Fruit fly (Drosophila melanogaster) whole organism, embryonic: ENCODE results near the gene CG7065.

Experiments used
- Blimp-1 ChIP-seq: fragments of 200-800 bp; sonication (Bioruptor generic); optimal IDR thresholded peaks from 3 replicates; lab custom pipeline; 2018; ENCODE audit warnings: missing biosample characterization, missing genetic modification characterization, mild to moderate bottlenecking, moderate library complexity, missing genetic modification reagents
- CG10979 ChIP-seq: fragments of 200-800 bp; sonication (Bioruptor generic); optimal IDR thresholded peaks from 2 replicates; lab custom pipeline; 2018; ENCODE audit warnings: missing biosample characterization, mild to moderate bottlenecking, missing genetic modification characterization, moderate library complexity
- CG12769 ChIP-seq: fragments of 200-800 bp; sonication (Bioruptor generic); optimal IDR thresholded peaks from 2 replicates; lab custom pipeline; 2019; ENCODE audit warnings: missing biosample characterization, mild to moderate bottlenecking, missing genetic modification characterization, moderate library complexity
- CG15479 ChIP-seq: fragments of 200-800 bp; sonication (Bioruptor generic); optimal IDR thresholded peaks from 3 replicates; lab custom pipeline; 2019; ENCODE audit warnings: missing biosample characterization, mild to moderate bottlenecking, missing genetic modification characterization, moderate library complexity
- CG1603 ChIP-seq: fragments of 200-800 bp; sonication (Bioruptor generic); optimal IDR thresholded peaks from 2 replicates; lab custom pipeline; 2019; ENCODE audit warnings: missing biosample characterization, mild to moderate bottlenecking, missing genetic modification characterization, moderate library complexity
- CG16813 ChIP-seq: fragments of 200-800 bp; sonication (Bioruptor generic); IDR thresholded peaks from 3 replicates; pipeline ENCODE4 v1.3.6; 2022; ENCODE audit warnings: missing biosample characterization, missing genetic modification characterization; ENCODE audit not compliant: partially characterized antibody
- CG17359 ChIP-seq: fragments of 200-800 bp; sonication (Bioruptor generic); optimal IDR thresholded peaks from 3 replicates; lab custom pipeline; 2018; ENCODE audit warnings: missing biosample characterization, mild to moderate bottlenecking, missing genetic modification characterization, moderate library complexity
- CG1792 ChIP-seq: fragments of 200-800 bp; sonication (Bioruptor generic); optimal IDR thresholded peaks from 2 replicates; lab custom pipeline; 2016; ENCODE audit warnings: missing biosample characterization, missing genetic modification characterization
- CG18262 ChIP-seq: fragments of 200-800 bp; optimal IDR thresholded peaks from 3 replicates; lab custom pipeline; 2019; ENCODE audit warnings: missing biosample characterization, mild to moderate bottlenecking, missing genetic modification characterization, moderate library complexity
- CG2120 ChIP-seq: fragments of 200-800 bp; sonication (Bioruptor generic); optimal IDR thresholded peaks from 3 replicates; lab custom pipeline; 2016; ENCODE audit warnings: missing biosample characterization, missing genetic modification characterization
- CG2678 ChIP-seq: fragments of 200-800 bp; sonication (Bioruptor generic); optimal IDR thresholded peaks from 3 replicates; lab custom pipeline; 2019; ENCODE audit warnings: missing biosample characterization, mild to moderate bottlenecking, missing genetic modification characterization, moderate library complexity
- CG8290 ChIP-seq, 3 experiments: fragments of 200-800 bp; sonication (Bioruptor generic); optimal IDR thresholded peaks; 2 replicates each; lab custom pipeline; 2016 to 2019; ENCODE audit warnings: missing biosample characterization in 3 of 3, missing genetic modification characterization in 3 of 3, mild to moderate bottlenecking in 2 of 3, moderate library complexity in 1 of 3
- CG9215 ChIP-seq: fragments of 200-800 bp; sonication (Bioruptor generic); IDR thresholded peaks from 2 replicates; pipeline ENCODE4 v1.3.6; 2022; ENCODE audit warnings: missing biosample characterization, missing genetic modification characterization
- CkIIα-i1 ChIP-seq: fragments of 200-800 bp; sonication (Bioruptor generic); IDR thresholded peaks from 2 replicates; pipeline ENCODE4 v1.3.6; 2022; ENCODE audit warnings: missing biosample characterization, missing genetic modification characterization
- E2f2 ChIP-seq: fragments of 200-800 bp; sonication (Bioruptor generic); IDR thresholded peaks from 2 replicates; pipeline ENCODE4 v1.3.6; 2022; ENCODE audit warnings: missing biosample characterization, missing genetic modification characterization
- Ets65A ChIP-seq: fragments of 200-800 bp; sonication (Bioruptor generic); peaks from one replicate; lab custom pipeline; 2016; ENCODE audit warnings: missing biosample characterization, missing genetic modification characterization
- Fer3 ChIP-seq: fragments of 200-800 bp; sonication (Bioruptor generic); optimal IDR thresholded peaks from 2 replicates; lab custom pipeline; 2018; ENCODE audit warnings: missing biosample characterization, mild to moderate bottlenecking, missing genetic modification characterization, moderate library complexity
- Hr51 ChIP-seq, 2 experiments: fragments of 200-800 bp; sonication (Bioruptor generic); optimal IDR thresholded peaks; 2 replicates in 1 of 2; 3 replicates in 1 of 2; lab custom pipeline; 2016 to 2018; ENCODE audit warnings: missing biosample characterization in 2 of 2, missing genetic modification characterization in 2 of 2, mild to moderate bottlenecking in 1 of 2, moderate library complexity in 1 of 2
- Kr ChIP-seq: fragments of 200-800 bp; sonication (Bioruptor generic); optimal IDR thresholded peaks from 2 replicates; lab custom pipeline; 2017; ENCODE audit warnings: missing biosample characterization, mild to moderate bottlenecking, missing genetic modification characterization
- Oaz ChIP-seq: fragments of 200-800 bp; sonication (Bioruptor generic); IDR thresholded peaks from 2 replicates; pipeline ENCODE4 v1.3.6; 2022; ENCODE audit warnings: missing biosample characterization, missing genetic modification characterization
- Pdp1 ChIP-seq, 2 experiments: fragments of 200-800 bp; sonication (Bioruptor generic); optimal IDR thresholded peaks; 3 replicates each; lab custom pipeline; 2016; ENCODE audit warnings: missing biosample characterization in 2 of 2, missing genetic modification characterization in 2 of 2, mild to moderate bottlenecking in 1 of 2, moderate library complexity in 1 of 2
- Sox102F ChIP-seq: fragments of 200-800 bp; sonication (Bioruptor generic); optimal IDR thresholded peaks from 2 replicates; lab custom pipeline; 2018; ENCODE audit warnings: missing biosample characterization, mild to moderate bottlenecking, missing genetic modification characterization, moderate library complexity
- Ssrp ChIP-seq: fragments of 200-800 bp; sonication (Bioruptor generic); optimal IDR thresholded peaks from 2 replicates; lab custom pipeline; 2018; ENCODE audit warnings: missing biosample characterization, mild to moderate bottlenecking, missing genetic modification characterization, moderate library complexity
- Xrp1 ChIP-seq: fragments of 200-800 bp; sonication (Bioruptor generic); IDR thresholded peaks from 2 replicates; pipeline ENCODE4 v1.3.6; 2022; ENCODE audit warnings: missing biosample characterization, missing genetic modification characterization
- bcd ChIP-seq: fragments of 200-800 bp; sonication (Bioruptor generic); optimal IDR thresholded peaks from 2 replicates; lab custom pipeline; 2017; ENCODE audit warnings: missing biosample characterization, mild to moderate bottlenecking, missing genetic modification characterization
- cas ChIP-seq: fragments of 200-800 bp; sonication (Bioruptor generic); IDR thresholded peaks from 2 replicates; pipeline ENCODE4 v1.3.6; 2022; ENCODE audit warnings: missing biosample characterization, missing genetic modification characterization
- ci ChIP-seq: fragments of 200-800 bp; sonication (Bioruptor generic); IDR thresholded peaks from 3 replicates; pipeline ENCODE4 v1.3.6; 2022; ENCODE audit warnings: missing biosample characterization, missing genetic modification characterization
- disco-r ChIP-seq: fragments of 200-800 bp; sonication (Bioruptor generic); optimal IDR thresholded peaks from 2 replicates; lab custom pipeline; 2016; ENCODE audit warnings: missing biosample characterization, missing genetic modification characterization
- dmrt99B ChIP-seq: fragments of 200-800 bp; sonication (Bioruptor generic); optimal IDR thresholded peaks from 2 replicates; lab custom pipeline; 2018; ENCODE audit warnings: missing biosample characterization, mild to moderate bottlenecking, missing genetic modification characterization, moderate library complexity
- fd96Cb ChIP-seq: fragments of 200-800 bp; sonication (Bioruptor generic); optimal IDR thresholded peaks from 2 replicates; lab custom pipeline; 2018; ENCODE audit warnings: missing biosample characterization, mild to moderate bottlenecking, missing genetic modification characterization, moderate library complexity
- gem ChIP-seq: fragments of 200-800 bp; sonication (Bioruptor generic); optimal IDR thresholded peaks from 2 replicates; lab custom pipeline; 2019; ENCODE audit warnings: missing biosample characterization, mild to moderate bottlenecking, missing genetic modification characterization, moderate library complexity
- grau ChIP-seq: fragments of 200-800 bp; optimal IDR thresholded peaks from 3 replicates; lab custom pipeline; 2019; ENCODE audit warnings: missing biosample characterization, mild to moderate bottlenecking, missing genetic modification characterization, moderate library complexity
- insv ChIP-seq, 2 experiments: fragments of 200-800 bp; sonication (Bioruptor generic); optimal IDR thresholded peaks; 3 replicates each; lab custom pipeline; 2016 to 2018; ENCODE audit warnings: missing biosample characterization in 2 of 2, missing genetic modification characterization in 2 of 2
- ken ChIP-seq: fragments of 200-800 bp; sonication (Bioruptor generic); IDR thresholded peaks from 3 replicates; pipeline ENCODE4 v1.3.6; 2022; ENCODE audit warnings: missing biosample characterization, missing genetic modification characterization
- kni ChIP-seq: fragments of 200-800 bp; sonication (Bioruptor generic); optimal IDR thresholded peaks from 3 replicates; lab custom pipeline; 2017; ENCODE audit warnings: mild to moderate bottlenecking, missing biosample characterization, missing genetic modification reagents, missing genetic modification characterization
- pan ChIP-seq, 4 experiments: fragments of >200 bp in 3 of 4; fragments of 200-800 bp in 1 of 4; sonication (Bioruptor generic) in 1 of 4; optimal IDR thresholded peaks in 3 of 4; IDR thresholded peaks in 1 of 4; 2 replicates each; pipeline versions ENCODE4 v1.3.6 to Lab custom; 2017 to 2022; ENCODE audit warnings: missing biosample characterization in 2 of 4, missing genetic modification characterization in 2 of 4, mixed read lengths in 1 of 4
- phol ChIP-seq: fragments of 200-800 bp; sonication (Bioruptor generic); optimal IDR thresholded peaks from 3 replicates; lab custom pipeline; 2018; ENCODE audit warnings: missing biosample characterization, mild to moderate bottlenecking, missing genetic modification characterization, moderate library complexity
- pzg ChIP-seq: fragments of 200-800 bp; sonication (Bioruptor generic); optimal IDR thresholded peaks from 3 replicates; lab custom pipeline; 2018; ENCODE audit warnings: missing biosample characterization, mild to moderate bottlenecking, missing genetic modification characterization, moderate library complexity
- sisA ChIP-seq: fragments of 200-800 bp; sonication (Bioruptor generic); IDR thresholded peaks from 2 replicates; pipeline ENCODE4 v1.3.6; 2022; ENCODE audit warnings: missing biosample characterization, missing genetic modification characterization
- tll ChIP-seq, 2 experiments: fragments of 200-800 bp in 1 of 2; fragments of >200 bp in 1 of 2; sonication (Bioruptor generic) in 1 of 2; optimal IDR thresholded peaks; 2 replicates each; lab custom pipeline; 2017 to 2019; ENCODE audit warnings: missing biosample characterization in 2 of 2, missing genetic modification characterization in 2 of 2, mild to moderate bottlenecking in 1 of 2, moderate library complexity in 1 of 2
- trem ChIP-seq: fragments of 200-800 bp; optimal IDR thresholded peaks from 3 replicates; lab custom pipeline; 2019; ENCODE audit warnings: missing biosample characterization, mild to moderate bottlenecking, missing genetic modification characterization, moderate library complexity
- twi ChIP-seq: fragments of 200-800 bp; optimal IDR thresholded peaks from 2 replicates; lab custom pipeline; 2019; ENCODE audit warnings: missing biosample characterization, mild to moderate bottlenecking, missing genetic modification characterization, moderate library complexity
- unpg ChIP-seq: fragments of 200-800 bp; sonication (Bioruptor generic); optimal IDR thresholded peaks from 3 replicates; lab custom pipeline; 2018; ENCODE audit warnings: missing biosample characterization, mild to moderate bottlenecking, missing genetic modification characterization, moderate library complexity
- zen ChIP-seq: fragments of 200-800 bp; sonication (Bioruptor generic); optimal IDR thresholded peaks from 3 replicates; lab custom pipeline; 2018; ENCODE audit warnings: missing biosample characterization, mild to moderate bottlenecking, missing genetic modification characterization, moderate library complexity
- zfh1 ChIP-seq: fragments of 200-800 bp; sonication (Bioruptor generic); IDR thresholded peaks from 3 replicates; pipeline ENCODE4 v1.3.6; 2022; ENCODE audit warnings: missing biosample characterization, missing genetic modification characterization

The CG7065 gene

dm6 chrX:9127264-9128011 lies 14.9 kb upstream of the CG7065 start (continued):
- TF ChIP-seq trem (tag; lab: Kevin White, UChicago), result no peak
- peak; percentile 7; the same call in 1 of the 3 replicates for TF ChIP-seq ken
- peak; percentile 16 for TF ChIP-seq fd96Cb (tag; lab: Kevin White, UChicago)
- TF ChIP-seq disco-r, result no peak
- TF ChIP-seq bcd (GFP tag; lab: Kevin White, UChicago), result peak; percentile 17
- peak; percentile 28 for TF ChIP-seq CG2120
- TF ChIP-seq E2f2 (GFP tag; lab: Robert Waterston, UW), result no peak
- no peak for TF ChIP-seq CG12769 (tag; lab: Kevin White, UChicago)
- peak; percentile 9 for TF ChIP-seq Blimp-1
- TF ChIP-seq dmrt99B (tag; lab: Kevin White, UChicago), result peak; percentile 35
- TF ChIP-seq CG10979, result peak; percentile 19
- TF ChIP-seq Ssrp (tag; lab: Kevin White, UChicago), result peak; percentile 36
- TF ChIP-seq Sox102F (GFP tag; lab: Kevin White, UChicago), result peak; percentile 37
- peak; percentile 20 for TF ChIP-seq Fer3 (tag; lab: Kevin White, UChicago)
- TF ChIP-seq insv (GFP tag; optimal IDR thresholded peaks at IDR 0.05; lab: Kevin White, UChicago), result peak in 1 of 2 experiments; percentile 47
- 0 out of 3 replicates have a peak, but pooled peaks have one; percentile 13 for TF ChIP-seq ci (GFP tag; lab: Robert Waterston, UW)
- TF ChIP-seq pzg, result no peak
- TF ChIP-seq CG15479 (GFP tag; lab: Kevin White, UChicago), result peak; percentile 67
- TF ChIP-seq gem (tag; lab: Kevin White, UChicago), result peak; percentile 49
- TF ChIP-seq Hr51 (GFP tag; optimal IDR thresholded peaks at IDR 0.05; lab: Kevin White, UChicago), result peak in 1 of 2 experiments; percentile 26
- TF ChIP-seq Oaz (GFP tag; lab: Robert Waterston, UW), result 0 out of 2 replicates have a peak, but pooled peaks have one; percentile 16
- peak; percentile 31 for TF ChIP-seq phol (tag; lab: Kevin White, UChicago)
- peak; percentile 62; the same call in 2 of the 3 replicates for TF ChIP-seq zfh1
- no peak for TF ChIP-seq CG1792 (GFP tag; lab: Kevin White, UChicago)
- TF ChIP-seq zen (tag; lab: Kevin White, UChicago), result peak; percentile 92
- peak; percentile 33 for TF ChIP-seq twi (tag; lab: Kevin White, UChicago)
- TF ChIP-seq Ets65A, result peak; percentile 27
- no peak for TF ChIP-seq CG9215
- peak; percentile 13 for TF ChIP-seq CG18262 (tag; lab: Kevin White, UChicago)
- TF ChIP-seq CG8290 (GFP tag; optimal IDR thresholded peaks at IDR 0.05; lab: Kevin White, UChicago), result no peak
- TF ChIP-seq CG8290 (tag; optimal IDR thresholded peaks at IDR 0.05; lab: Kevin White, UChicago), result peak in 1 of 2 experiments; percentile 36
- peak; percentile 23 for TF ChIP-seq unpg (GFP tag; lab: Kevin White, UChicago)
- TF ChIP-seq grau (tag; lab: Kevin White, UChicago), result peak; percentile 5
- TF ChIP-seq Xrp1 (GFP tag; lab: Robert Waterston, UW), result peak; percentile 52; the same call in 1 of the 2 replicates
- 0 out of 2 replicates have a peak, but pooled peaks have one; percentile 17 for TF ChIP-seq sisA (GFP tag; lab: Robert Waterston, UW)
- TF ChIP-seq CkIIα-i1, result no peak
- TF ChIP-seq Pdp1 (GFP tag; optimal IDR thresholded peaks at IDR 0.05; lab: Kevin White, UChicago), result peak in 1 of 2 experiments; percentile 18
- peak; percentile 45 for TF ChIP-seq CG1603
- TF ChIP-seq CG17359, result peak; percentile 17
- TF ChIP-seq CG2678 (tag; lab: Kevin White, UChicago), result peak; percentile 37
- TF ChIP-seq tll (GFP tag; optimal IDR thresholded peaks at IDR 0.05; lab: Kevin White, UChicago), result peak in 1 of 2 experiments; percentile 54
- no peak for TF ChIP-seq CG16813 (GFP tag; lab: Robert Waterston, UW)
- no peak for TF ChIP-seq cas (GFP tag; lab: Robert Waterston, UW)
- TF ChIP-seq pan (optimal IDR thresholded peaks at IDR 0.05; lab: Kevin White, UChicago), result no peak
- TF ChIP-seq pan (GFP tag; optimal IDR thresholded peaks at IDR 0.05 in 1 of 2, IDR thresholded peaks at IDR 0.05 in 1 of 2), result peak in 1 of 2 experiments; percentile 31
- TF ChIP-seq kni (GFP tag; lab: Kevin White, UChicago), result peak; percentile 60
- TF ChIP-seq Kr (GFP tag; lab: Kevin White, UChicago), result peak; percentile 56
